Worm (Caenorhabditis elegans) whole organism, mixed stage, embryonic: ENCODE results near the gene akap-1.
A peak's percentile ranks its signal among the peaks of the same experiment; 100 is the strongest.

Experiments
- M03D4.4 ChIP-seq: sonication (generic microtip); optimal IDR thresholded peaks from 2 replicates; lab custom pipeline; 2017; ENCODE audit warnings: mild to moderate bottlenecking, missing genetic modification characterization, missing compliant biosample characterization
- bed-3 ChIP-seq: fragments of 200-800 bp; sonication (Bioruptor generic); optimal IDR thresholded peaks from 3 replicates; lab custom pipeline; 2018; ENCODE audit warnings: mild to moderate bottlenecking, missing genetic modification characterization, moderate library complexity, missing compliant biosample characterization
- blmp-1 ChIP-seq: fragments of 150-350 bp; optimal IDR thresholded peaks from 2 replicates; lab custom pipeline; 2014; ENCODE audit warnings: missing biosample characterization, missing genetic modification characterization
- ceh-39 ChIP-seq: fragments of 150-350 bp; optimal IDR thresholded peaks from 2 replicates; lab custom pipeline; 2014; ENCODE audit warnings: missing biosample characterization, missing genetic modification characterization
- ceh-43 ChIP-seq: fragments of 200-800 bp; sonication (Bioruptor generic); optimal IDR thresholded peaks from 2 replicates; lab custom pipeline; 2018; ENCODE audit warnings: mild to moderate bottlenecking, missing genetic modification characterization, moderate library complexity, missing compliant biosample characterization
- ceh-83 ChIP-seq: fragments of 200-800 bp; sonication (Bioruptor generic); optimal IDR thresholded peaks from 2 replicates; lab custom pipeline; 2018; ENCODE audit warnings: mild to moderate bottlenecking, missing genetic modification characterization, missing compliant biosample characterization
- ces-1 ChIP-seq: fragments of 150-350 bp; optimal IDR thresholded peaks from 2 replicates; lab custom pipeline; 2014; ENCODE audit warnings: missing biosample characterization, missing genetic modification reagents, missing genetic modification characterization
- cnd-1 ChIP-seq: fragments of 200-800 bp; sonication (Bioruptor generic); optimal IDR thresholded peaks from 2 replicates; lab custom pipeline; 2018; ENCODE audit warnings: mild to moderate bottlenecking, missing genetic modification characterization, missing compliant biosample characterization
- drap-1 ChIP-seq: fragments of 200-800 bp; sonication (Bioruptor generic); optimal IDR thresholded peaks from 3 replicates; lab custom pipeline; 2018; ENCODE audit warnings: mild to moderate bottlenecking, missing genetic modification characterization, missing compliant biosample characterization
- elt-1 ChIP-seq: sonication (generic microtip); optimal IDR thresholded peaks from 2 replicates; lab custom pipeline; 2017; ENCODE audit warnings: missing genetic modification characterization, mild to moderate bottlenecking, missing compliant biosample characterization, antibody characterized with exemption, moderate library complexity, borderline replicate concordance; ENCODE audit not compliant: insufficient read depth
- elt-3 ChIP-seq: fragments of 150-350 bp; optimal IDR thresholded peaks from 2 replicates; lab custom pipeline; 2014; ENCODE audit warnings: missing biosample characterization, missing genetic modification characterization
- flh-1 ChIP-seq: fragments of 200-800 bp; sonication (Bioruptor generic); optimal IDR thresholded peaks from 2 replicates; lab custom pipeline; 2018; ENCODE audit warnings: mild to moderate bottlenecking, missing genetic modification characterization, moderate library complexity, missing compliant biosample characterization
- hlh-1 ChIP-seq: fragments of 150-350 bp; optimal IDR thresholded peaks from 2 replicates; lab custom pipeline; 2014; ENCODE audit warnings: missing biosample characterization, missing genetic modification reagents, missing genetic modification characterization
- lin-13 ChIP-seq: fragments of 150-350 bp; optimal IDR thresholded peaks from 2 replicates; lab custom pipeline; 2014; ENCODE audit warnings: missing biosample characterization, missing genetic modification characterization
- lin-32 ChIP-seq: fragments of 200-800 bp; sonication (Bioruptor generic); optimal IDR thresholded peaks from 2 replicates; lab custom pipeline; 2018; ENCODE audit warnings: mild to moderate bottlenecking, missing genetic modification characterization, missing compliant biosample characterization
- lsy-2 ChIP-seq: fragments of 150-350 bp; optimal IDR thresholded peaks from 2 replicates; lab custom pipeline; 2014; ENCODE audit warnings: missing biosample characterization, missing genetic modification characterization
- mab-5 ChIP-seq: fragments of 150-350 bp; optimal IDR thresholded peaks from 2 replicates; lab custom pipeline; 2014; ENCODE audit warnings: missing biosample characterization, missing genetic modification characterization
- mep-1 ChIP-seq: fragments of 150-350 bp; optimal IDR thresholded peaks from 2 replicates; lab custom pipeline; 2017; ENCODE audit warnings: missing biosample characterization, missing genetic modification reagents, missing genetic modification characterization, inconsistent platforms
- nhr-12 ChIP-seq: fragments of 150-350 bp; optimal IDR thresholded peaks from 2 replicates; lab custom pipeline; 2014; ENCODE audit warnings: missing biosample characterization, missing genetic modification characterization
- nhr-2 ChIP-seq: fragments of 150-350 bp; optimal IDR thresholded peaks from 2 replicates; lab custom pipeline; 2014; ENCODE audit warnings: missing biosample characterization, missing genetic modification characterization
- nhr-237 ChIP-seq: fragments of 150-350 bp; optimal IDR thresholded peaks from 2 replicates; lab custom pipeline; 2014; ENCODE audit warnings: missing biosample characterization, missing genetic modification characterization
- nhr-28 ChIP-seq: fragments of 150-350 bp; optimal IDR thresholded peaks from 2 replicates; lab custom pipeline; 2014; ENCODE audit warnings: missing biosample characterization, missing genetic modification characterization
- nhr-76 ChIP-seq: sonication (generic microtip); optimal IDR thresholded peaks from 2 replicates; lab custom pipeline; 2017; ENCODE audit warnings: missing biosample characterization, missing genetic modification characterization
- pha-4 ChIP-seq: fragments of 150-350 bp; optimal IDR thresholded peaks from 2 replicates; lab custom pipeline; 2018; ENCODE audit warnings: missing biosample characterization, missing genetic modification reagents, missing genetic modification characterization
- sem-2 ChIP-seq: fragments of 200-800 bp; sonication (Bioruptor generic); optimal IDR thresholded peaks from 2 replicates; lab custom pipeline; 2018; ENCODE audit warnings: mild to moderate bottlenecking, missing genetic modification characterization, missing compliant biosample characterization
- sptf-1 ChIP-seq: sonication (generic microtip); optimal IDR thresholded peaks from 2 replicates; lab custom pipeline; 2017; ENCODE audit warnings: mild to moderate bottlenecking, missing genetic modification characterization, moderate library complexity, missing compliant biosample characterization
- tbx-8 ChIP-seq: fragments of 200-800 bp; sonication (Bioruptor generic); optimal IDR thresholded peaks from 2 replicates; lab custom pipeline; 2018; ENCODE audit warnings: mild to moderate bottlenecking, missing genetic modification characterization, moderate library complexity, missing compliant biosample characterization
- unc-120 ChIP-seq: sonication (generic microtip); optimal IDR thresholded peaks from 2 replicates; lab custom pipeline; 2017; ENCODE audit warnings: missing genetic modification characterization, missing compliant biosample characterization; ENCODE audit not compliant: poor library complexity, severe bottlenecking
- unc-39 ChIP-seq: fragments of 150-350 bp; optimal IDR thresholded peaks from 2 replicates; lab custom pipeline; 2014; ENCODE audit warnings: missing biosample characterization, missing genetic modification characterization
- unc-62 ChIP-seq: fragments of 150-350 bp; optimal IDR thresholded peaks from 2 replicates; lab custom pipeline; 2014; ENCODE audit warnings: missing biosample characterization, missing genetic modification reagents, missing genetic modification characterization
- zip-8 ChIP-seq: fragments of 150-350 bp; optimal IDR thresholded peaks from 2 replicates; lab custom pipeline; 2014; ENCODE audit warnings: missing biosample characterization, missing genetic modification characterization
- ztf-11 ChIP-seq: fragments of 150-350 bp; optimal IDR thresholded peaks from 2 replicates; lab custom pipeline; 2014; ENCODE audit warnings: missing biosample characterization, missing genetic modification characterization

The akap-1 gene

DNA sequence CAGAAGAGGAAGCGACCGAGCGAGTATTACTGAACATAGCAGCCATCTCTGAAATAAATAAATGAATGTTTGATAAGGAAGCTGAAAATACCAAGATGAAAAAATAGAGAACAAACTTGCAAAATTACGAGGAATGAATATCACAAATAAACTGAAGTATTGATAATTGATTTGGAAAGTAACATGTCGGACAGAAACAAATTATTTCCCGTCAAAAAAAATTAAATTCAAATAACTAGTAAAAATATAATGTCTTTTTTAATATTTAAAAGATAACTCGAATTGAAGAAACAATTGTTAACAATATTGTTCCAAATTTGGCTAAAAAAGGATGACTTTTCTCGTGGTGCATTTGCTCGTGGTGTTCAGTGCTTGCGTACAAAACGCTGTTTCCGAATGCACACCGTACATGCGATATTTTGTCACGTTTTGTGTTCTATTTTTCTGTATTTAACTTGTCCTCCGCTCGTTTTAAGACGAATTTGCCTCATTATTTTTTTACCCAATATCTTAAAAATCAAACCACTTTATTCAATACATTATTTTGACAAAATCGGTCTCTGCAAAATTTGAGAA is 11.2 kb upstream of the akap-1 start, which contains the start of gene rpn-13:
rpn-13 (minus strand) TSS at position 51 of the 576 bp plus-strand sequence.
- TF ChIP-seq sptf-1 (tag; lab: Kevin White, UChicago) (no peak), pha-4 (tag; lab: Kevin White, UChicago) (peak; percentile 10), unc-120 (peak; percentile 95), drap-1 (GFP tag; lab: Kevin White, UChicago) (peak; percentile 42), tbx-8 (no peak), ceh-43 (GFP tag; lab: Kevin White, UChicago) (peak; percentile 0), hlh-1 (no peak), lin-13 (tag; lab: Kevin White, UChicago) (peak; percentile 31), flh-1 (GFP tag; lab: Kevin White, UChicago) (no peak), ceh-39 (tag; lab: Kevin White, UChicago) (no peak), ces-1 (peak; percentile 33), nhr-76 (no peak), sem-2 (no peak), lsy-2 (tag; lab: Kevin White, UChicago) (peak; percentile 97), M03D4.4 (tag; lab: Kevin White, UChicago) (peak; percentile 43), ztf-11 (tag; lab: Kevin White, UChicago) (no peak)

ce11 chrIII:6343229-6343628 is 10.0 kb upstream of the akap-1 start, which contains the start of gene C56G2.9:
Gene C56G2.9 (minus strand): TSS chrIII:6343329.
- no peak for TF ChIP-seq drap-1 (GFP tag; lab: Kevin White, UChicago)
- TF ChIP-seq elt-3 (tag; lab: Kevin White, UChicago) = no peak
- no peak for TF ChIP-seq ces-1
- no peak for TF ChIP-seq hlh-1
- no peak for TF ChIP-seq unc-62 (GFP tag; lab: Kevin White, UChicago)
- no peak for TF ChIP-seq bed-3 (GFP tag; lab: Kevin White, UChicago)
- TF ChIP-seq zip-8 = no peak
- no peak for TF ChIP-seq sem-2
- no peak for TF ChIP-seq lin-13 (tag; lab: Kevin White, UChicago)
- no peak for TF ChIP-seq nhr-76

- no peak for TF ChIP-seq lin-32 (GFP tag; lab: Kevin White, UChicago)
- no peak for TF ChIP-seq nhr-76
- TF ChIP-seq ztf-11 (tag; lab: Kevin White, UChicago) = no peak
- TF ChIP-seq lin-13 (tag; lab: Kevin White, UChicago) = peak; percentile 63
- TF ChIP-seq mab-5 = peak; percentile 20
- TF ChIP-seq nhr-2 = no peak
- TF ChIP-seq sem-2 = no peak
- TF ChIP-seq ceh-39 (tag; lab: Kevin White, UChicago) = peak; percentile 56
- no peak for TF ChIP-seq blmp-1 (tag; lab: Kevin White, UChicago)
- no peak for TF ChIP-seq flh-1 (GFP tag; lab: Kevin White, UChicago)
- TF ChIP-seq pha-4 (tag; lab: Kevin White, UChicago) = peak; percentile 70
- TF ChIP-seq nhr-12 (tag; lab: Kevin White, UChicago) = no peak
- TF ChIP-seq elt-3 (tag; lab: Kevin White, UChicago) = peak; percentile 18
- TF ChIP-seq lsy-2 (tag; lab: Kevin White, UChicago) = peak; percentile 96
- peak; percentile 84 for TF ChIP-seq mep-1 (tag; lab: Kevin White, UChicago)
- TF ChIP-seq unc-39 = no peak
- TF ChIP-seq ces-1 = peak; percentile 54
- TF ChIP-seq sptf-1 (tag; lab: Kevin White, UChicago) = peak; percentile 61
- no peak for TF ChIP-seq ceh-83 (GFP tag; lab: Kevin White, UChicago)
- no peak for TF ChIP-seq zip-8
- peak; percentile 81 for TF ChIP-seq nhr-237 (tag; lab: Kevin White, UChicago)
- no peak for TF ChIP-seq elt-1
- peak; percentile 55 for TF ChIP-seq hlh-1
- peak; percentile 52 for TF ChIP-seq drap-1 (GFP tag; lab: Kevin White, UChicago)
- peak; percentile 71 for TF ChIP-seq cnd-1 (tag; lab: Kevin White, UChicago)
- no peak for TF ChIP-seq M03D4.4 (tag; lab: Kevin White, UChicago)
- no peak for TF ChIP-seq ceh-43 (GFP tag; lab: Kevin White, UChicago)
- TF ChIP-seq unc-62 (GFP tag; lab: Kevin White, UChicago) = no peak
- TF ChIP-seq nhr-28 (tag; lab: Kevin White, UChicago) = no peak
- TF ChIP-seq unc-120 = peak; percentile 32
Observed at ce11 chrIII:6344737-6345136, 8.4 kb upstream of the akap-1 start.

- TF ChIP-seq pha-4 (tag; lab: Kevin White, UChicago) = peak; percentile 41
- no peak for TF ChIP-seq zip-8
- TF ChIP-seq, all 35 proteins: peak for 1
Observed at ce11 chrIII:6345968-6346498, 7.2 kb upstream of the akap-1 start, which contains the start of the genes trmt-10C.2 and C56G2.22. Gene trmt-10C.2 (plus strand): TSS chrIII:6346281. Gene C56G2.22 (plus strand): TSS chrIII:6346448.
